Worm (Caenorhabditis elegans) whole organism, L1 larva: ENCODE measurements around the gene rnp-4.

ENCODE experiments used
- aha-1 ChIP-seq: fragments of 150-350 bp; optimal IDR thresholded peaks from 2 replicates; lab custom pipeline; 2014; ENCODE audit warnings: missing biosample characterization, missing genetic modification characterization
- ceh-63 ChIP-seq: fragments of 200-800 bp; sonication (Bioruptor generic); optimal IDR thresholded peaks from 2 replicates; lab custom pipeline; 2018; ENCODE audit warnings: mild to moderate bottlenecking, missing genetic modification characterization, missing compliant biosample characterization
- ceh-8 ChIP-seq: fragments of 200-800 bp; sonication (Bioruptor generic); optimal IDR thresholded peaks from 2 replicates; lab custom pipeline; 2018; ENCODE audit warnings: mild to moderate bottlenecking, missing genetic modification characterization, moderate library complexity, missing compliant biosample characterization
- ceh-90 ChIP-seq: sonication (generic microtip); optimal IDR thresholded peaks from 2 replicates; lab custom pipeline; 2016; ENCODE audit warnings: missing genetic modification characterization, missing compliant biosample characterization
- dsc-1 ChIP-seq: sonication (generic microtip); optimal IDR thresholded peaks from 2 replicates; lab custom pipeline; 2016; ENCODE audit warnings: mild to moderate bottlenecking, missing genetic modification characterization, missing compliant biosample characterization
- efl-1 ChIP-seq, 4 experiments: fragments of 150-350 bp; optimal IDR thresholded peaks in 3 of 4; peaks in 1 of 4; 1 replicate in 1 of 4; 2 replicates in 3 of 4; lab custom pipeline; 2014; ENCODE audit warnings: missing biosample characterization in 2 of 4, missing genetic modification characterization in 2 of 4, missing genetic modification reagents in 2 of 4
- egl-13 ChIP-seq: sonication (generic microtip); optimal IDR thresholded peaks from 2 replicates; lab custom pipeline; 2016; ENCODE audit warnings: missing genotype, missing genetic modification reagents, missing genetic modification characterization, missing compliant biosample characterization
- elt-3 ChIP-seq, 6 experiments: fragments of 150-350 bp in 1 of 6; sonication (generic microtip); optimal IDR thresholded peaks; 2 replicates each; lab custom pipeline; 2017 to 2018; ENCODE audit warnings: missing biosample characterization in 6 of 6, missing genetic modification characterization in 6 of 6, inconsistent platforms in 1 of 6
- fkh-8 ChIP-seq: sonication (generic microtip); optimal IDR thresholded peaks from 2 replicates; lab custom pipeline; 2016; ENCODE audit warnings: mild to moderate bottlenecking, missing genetic modification characterization, missing compliant biosample characterization
- grh-1 ChIP-seq: fragments of 200-800 bp; sonication (Bioruptor generic); IDR thresholded peaks from 2 replicates; pipeline ENCODE4 v1.3.6; 2022; ENCODE audit warnings: missing genetic modification reagents, missing genetic modification characterization, missing compliant biosample characterization
- hlh-4 ChIP-seq: sonication (generic microtip); optimal IDR thresholded peaks from 2 replicates; lab custom pipeline; 2016; ENCODE audit warnings: mild to moderate bottlenecking, missing genetic modification characterization, missing compliant biosample characterization
- lin-15B ChIP-seq: fragments of 150-350 bp; sonication (generic microtip); optimal IDR thresholded peaks from 3 replicates; lab custom pipeline; 2014; ENCODE audit warnings: missing biosample characterization, missing genetic modification characterization
- lin-35 ChIP-seq, 2 experiments: fragments of 150-350 bp; optimal IDR thresholded peaks; 2 replicates each; lab custom pipeline; 2014; ENCODE audit warnings: missing biosample characterization in 2 of 2, missing genetic modification characterization in 2 of 2, missing genetic modification reagents in 2 of 2
- lsy-2 ChIP-seq, 2 experiments: fragments of 150-350 bp; optimal IDR thresholded peaks; 2 replicates each; lab custom pipeline; 2014; ENCODE audit warnings: missing biosample characterization in 2 of 2, missing genetic modification characterization in 2 of 2
- mef-2 ChIP-seq: fragments of 150-350 bp; optimal IDR thresholded peaks from 2 replicates; lab custom pipeline; 2014; ENCODE audit warnings: missing biosample characterization, missing genetic modification characterization
- nhr-11 ChIP-seq: fragments of 150-350 bp; optimal IDR thresholded peaks from 2 replicates; lab custom pipeline; 2014; ENCODE audit warnings: missing biosample characterization, missing genetic modification characterization
- nhr-20 ChIP-seq: sonication (generic microtip); optimal IDR thresholded peaks from 2 replicates; lab custom pipeline; 2016; ENCODE audit warnings: mild to moderate bottlenecking, missing genetic modification characterization, missing compliant biosample characterization
- nhr-85 ChIP-seq: sonication (generic microtip); peaks from one replicate; lab custom pipeline; 2016; ENCODE audit warnings: missing genetic modification characterization, inconsistent platforms, missing compliant biosample characterization
- nhr-90 ChIP-seq: sonication (generic microtip); optimal IDR thresholded peaks from 2 replicates; lab custom pipeline; 2016; ENCODE audit warnings: mild to moderate bottlenecking, missing genetic modification characterization, missing compliant biosample characterization; ENCODE audit not compliant: poor library complexity
- pag-3 ChIP-seq: sonication (generic microtip); optimal IDR thresholded peaks from 2 replicates; lab custom pipeline; 2017; ENCODE audit warnings: missing genetic modification characterization, mild to moderate bottlenecking, missing compliant biosample characterization, antibody characterized with exemption, borderline replicate concordance; ENCODE audit not compliant: insufficient read depth
- pax-3 ChIP-seq: fragments of 200-800 bp; sonication (Bioruptor generic); optimal IDR thresholded peaks from 2 replicates; lab custom pipeline; 2018; ENCODE audit warnings: mild to moderate bottlenecking, missing genetic modification characterization, moderate library complexity, missing compliant biosample characterization
- pqm-1 ChIP-seq: sonication (generic microtip); optimal IDR thresholded peaks from 3 replicates; lab custom pipeline; 2017; ENCODE audit warnings: missing biosample characterization, missing genetic modification characterization
- rnt-1 ChIP-seq: sonication (generic microtip); optimal IDR thresholded peaks from 2 replicates; lab custom pipeline; 2016; ENCODE audit warnings: mild to moderate bottlenecking, missing genetic modification characterization, moderate library complexity, missing compliant biosample characterization
- snu-23 ChIP-seq: sonication (generic microtip); optimal IDR thresholded peaks from 2 replicates; lab custom pipeline; 2016; ENCODE audit warnings: missing genetic modification characterization, missing compliant biosample characterization
- sox-4 ChIP-seq: sonication (generic microtip); optimal IDR thresholded peaks from 2 replicates; lab custom pipeline; 2016; ENCODE audit warnings: missing genetic modification characterization, missing compliant biosample characterization
- unc-86 ChIP-seq: sonication (generic microtip); optimal IDR thresholded peaks from 2 replicates; lab custom pipeline; 2016; ENCODE audit warnings: missing genetic modification characterization, missing compliant biosample characterization
- vab-15 ChIP-seq: sonication (generic microtip); optimal IDR thresholded peaks from 2 replicates; lab custom pipeline; 2017; ENCODE audit warnings: missing genotype, mild to moderate bottlenecking, missing genetic modification characterization, missing compliant biosample characterization
- xbp-1 ChIP-seq: sonication (generic microtip); optimal IDR thresholded peaks from 2 replicates; lab custom pipeline; 2016; ENCODE audit warnings: missing genetic modification characterization, missing compliant biosample characterization
- zip-4 ChIP-seq: fragments of 200-800 bp; sonication (Bioruptor generic); optimal IDR thresholded peaks from 2 replicates; lab custom pipeline; 2018; ENCODE audit warnings: mild to moderate bottlenecking, missing genetic modification characterization, moderate library complexity, missing compliant biosample characterization
- ztf-11 ChIP-seq, 2 experiments: sonication (generic microtip); optimal IDR thresholded peaks; 2 replicates each; lab custom pipeline; 2016 to 2017; ENCODE audit warnings: missing genetic modification characterization in 2 of 2, missing biosample characterization in 1 of 2, missing compliant biosample characterization in 1 of 2

rnp-4 gene

ce11 chrIII:4434294-4434781 lies 28.3 kb downstream of the rnp-4 start, which contains the start of gene C28A5.1:
Gene C28A5.1, minus strand, starts transcription at chrIII:4434344.
- peak; percentile 27 for TF ChIP-seq ceh-63 (GFP tag; lab: Kevin White, UChicago)
- TF ChIP-seq nhr-90 (tag; lab: Kevin White, UChicago), result no peak

ce11 chrIII:4435262-4435661 lies 29.2 kb downstream of the rnp-4 start:
- no peak for TF ChIP-seq efl-1 (optimal IDR thresholded peaks at IDR 0.05; lab: Kevin White, UChicago)
- TF ChIP-seq efl-1 (GFP tag; optimal IDR thresholded peaks at IDR 0.05 in 1 of 2; lab: Kevin White, UChicago), result peak in 1 of 2 experiments; percentile 59
- no peak for TF ChIP-seq ceh-8 (GFP tag; lab: Kevin White, UChicago)

- TF ChIP-seq pqm-1 (no peak), efl-1 (optimal IDR thresholded peaks at IDR 0.05; lab: Kevin White, UChicago) (no peak), efl-1 (GFP tag; optimal IDR thresholded peaks at IDR 0.05 in 1 of 2; lab: Kevin White, UChicago) (peak in 1 of 2 experiments; percentile 29), unc-86 (tag; lab: Kevin White, UChicago) (no peak), ceh-90 (tag; lab: Kevin White, UChicago) (no peak)
These were observed 33.5 kb downstream of the rnp-4 start, which contains the start of gene C28A5.2 for ce11 chrIII:4439493-4439983. Gene C28A5.2, minus strand, starts transcription at chrIII:4439543.

- TF ChIP-seq aha-1 (tag; lab: Kevin White, UChicago) (no peak), nhr-85 (tag; lab: Kevin White, UChicago) (no peak), ztf-11 (tag; optimal IDR thresholded peaks at IDR 0.05; lab: Kevin White, UChicago) (no peak), fkh-8 (tag; lab: Kevin White, UChicago) (no peak), xbp-1 (tag; lab: Kevin White, UChicago) (no peak), efl-1 (optimal IDR thresholded peaks at IDR 0.05; lab: Kevin White, UChicago) (no peak), efl-1 (GFP tag; optimal IDR thresholded peaks at IDR 0.05 in 1 of 2; lab: Kevin White, UChicago) (peak in 1 of 2 experiments; percentile 76)
These were observed 35.7 kb downstream of the rnp-4 start, which contains the start of gene nex-3 for ce11 chrIII:4441781-4442180. Gene nex-3, plus strand, starts transcription at chrIII:4442081.

- no peak for TF ChIP-seq fkh-8 (tag; lab: Kevin White, UChicago)
- no peak for TF ChIP-seq efl-1 (optimal IDR thresholded peaks at IDR 0.05; lab: Kevin White, UChicago)
- peak in 1 of 2 experiments; percentile 43 for TF ChIP-seq efl-1 (GFP tag; optimal IDR thresholded peaks at IDR 0.05 in 1 of 2; lab: Kevin White, UChicago)
These were observed 38.4 kb downstream of the rnp-4 start for ce11 chrIII:4444492-4444891.

ce11 chrIII:4448029-4448428 lies 41.9 kb downstream of the rnp-4 start:
- TF ChIP-seq grh-1 (GFP tag; lab: Robert Waterston, UW) (no peak), zip-4 (GFP tag; lab: Kevin White, UChicago) (no peak), fkh-8 (tag; lab: Kevin White, UChicago) (no peak), nhr-11 (no peak), vab-15 (tag; lab: Kevin White, UChicago) (no peak), ztf-11 (tag; optimal IDR thresholded peaks at IDR 0.05; lab: Kevin White, UChicago) (no peak), egl-13 (tag; lab: Kevin White, UChicago) (no peak), pag-3 (no peak), sox-4 (no peak), pax-3 (no peak), nhr-20 (tag; lab: Kevin White, UChicago) (no peak), efl-1 (optimal IDR thresholded peaks at IDR 0.05; lab: Kevin White, UChicago) (no peak), efl-1 (GFP tag; optimal IDR thresholded peaks at IDR 0.05 in 1 of 2; lab: Kevin White, UChicago) (no peak), hlh-4 (tag; lab: Kevin White, UChicago) (no peak), elt-3 (tag; optimal IDR thresholded peaks at IDR 0.05; lab: Kevin White, UChicago) (no peak), mef-2 (no peak)
- TF ChIP-seq, all 84 proteins: peak for 0

ce11 chrIII:4449357-4449756 lies 43.3 kb downstream of the rnp-4 start:
- TF ChIP-seq lsy-2 (tag; optimal IDR thresholded peaks at IDR 0.05; lab: Kevin White, UChicago) (peak in 1 of 2 experiments; percentile 35), efl-1 (optimal IDR thresholded peaks at IDR 0.05; lab: Kevin White, UChicago) (peak in 1 of 2 experiments; percentile 14), efl-1 (GFP tag; optimal IDR thresholded peaks at IDR 0.05 in 1 of 2; lab: Kevin White, UChicago) (no peak), lin-15B (no peak), dsc-1 (tag; lab: Kevin White, UChicago) (no peak), rnt-1 (tag; lab: Kevin White, UChicago) (peak; percentile 30), lin-35 (GFP tag; optimal IDR thresholded peaks at IDR 0.05; lab: Kevin White, UChicago) (peak in 1 of 2 experiments; percentile 34), snu-23 (GFP tag; lab: Kevin White, UChicago) (peak; percentile 13), nhr-85 (tag; lab: Kevin White, UChicago) (peak; percentile 60)
